Worm (Caenorhabditis elegans): ENCODE data around the gene rps-18.
A peak's percentile ranks its signal among the peaks of the same experiment; 100 is the strongest.

The rps-18 gene

ce11 chrIV:14793900-14794624 lies 31.4 kb upstream of the rps-18 start (continued):
- TF ChIP-seq nhr-77 (tag; optimal IDR thresholded peaks at IDR 0.05): no peak

- TF ChIP-seq lin-39 (tag; optimal IDR thresholded peaks at IDR 0.05) (no peak), blmp-1 (tag; optimal IDR thresholded peaks at IDR 0.05; ENCODE audit: insufficient read depth) (no peak), mbf-1 (tag; optimal IDR thresholded peaks at IDR 0.05) (no peak), skn-1 (tag; optimal IDR thresholded peaks at IDR 0.05) (no peak), ztf-11 (tag; optimal IDR thresholded peaks at IDR 0.05) (no peak)
Measured at ce11 chrIV:14795918-14796488, 29.5 kb upstream of the rps-18 start, which contains the start of gene coq-3. Gene coq-3, minus strand, starts transcription at chrIV:14796324.

ce11 chrIV:14797354-14797753 lies 28.1 kb upstream of the rps-18 start, which contains the start of the genes Y57G11C.1147 and nuo-3:
Gene Y57G11C.1147, minus strand, starts transcription at chrIV:14797514.
Gene nuo-3, minus strand, starts transcription at chrIV:14797544.
- TF ChIP-seq nhr-6 (tag; optimal IDR thresholded peaks at IDR 0.05) (no peak), dmd-4 (tag; optimal IDR thresholded peaks at IDR 0.05) (no peak), C34F6.9 (tag; optimal IDR thresholded peaks at IDR 0.05) (peak; percentile 22), mdl-1 (tag; optimal IDR thresholded peaks at IDR 0.05) (no peak), skn-1 (tag; optimal IDR thresholded peaks at IDR 0.05) (no peak), R02D3.7 (tag; optimal IDR thresholded peaks at IDR 0.05) (peak; percentile 10), unc-55 (GFP tag; optimal IDR thresholded peaks at IDR 0.05) (peak; percentile 55), nhr-129 (tag; optimal IDR thresholded peaks at IDR 0.05) (peak; percentile 22), egl-27 (tag; optimal IDR thresholded peaks at IDR 0.05) (no peak), nhr-10 (tag; optimal IDR thresholded peaks at IDR 0.05) (no peak), lin-11 (tag; optimal IDR thresholded peaks at IDR 0.05) (peak; percentile 3), ama-1 (optimal IDR thresholded peaks at IDR 0.05) (no peak)

- TF ChIP-seq sem-4 (tag; optimal IDR thresholded peaks at IDR 0.05) (no peak), ama-1 (optimal IDR thresholded peaks at IDR 0.05) (peak; percentile 17), sma-9 (GFP tag; optimal IDR thresholded peaks at IDR 0.05) (no peak), sma-9 (tag; optimal IDR thresholded peaks at IDR 0.05) (no peak), ztf-11 (tag; optimal IDR thresholded peaks at IDR 0.05) (no peak)
Measured at ce11 chrIV:14797849-14798248, 27.6 kb upstream of the rps-18 start, which contains the start of gene arl-8. Gene arl-8, plus strand, starts transcription at chrIV:14798149.

- no peak for TF ChIP-seq ceh-16 (tag; optimal IDR thresholded peaks at IDR 0.05)
- TF ChIP-seq aly-2 (tag; optimal IDR thresholded peaks at IDR 0.05): no peak
- no peak for TF ChIP-seq mdl-1 (tag; optimal IDR thresholded peaks at IDR 0.05)
Measured at ce11 chrIV:14799186-14799585, 26.3 kb upstream of the rps-18 start, which contains the start of gene Y57G11C.14. Gene Y57G11C.14, plus strand, starts transcription at chrIV:14799311.

- TF ChIP-seq lin-39 (tag; optimal IDR thresholded peaks at IDR 0.05) (no peak), egl-27 (tag; optimal IDR thresholded peaks at IDR 0.05) (no peak), ama-1 (optimal IDR thresholded peaks at IDR 0.05) (no peak), ztf-4 (tag; optimal IDR thresholded peaks at IDR 0.05) (no peak), sma-3 (GFP tag; optimal IDR thresholded peaks at IDR 0.05) (no peak), nhr-21 (tag; optimal IDR thresholded peaks at IDR 0.05) (no peak), unc-62 (GFP tag; optimal IDR thresholded peaks at IDR 0.05) (no peak), Y55F3AM.14 (GFP tag; optimal IDR thresholded peaks at IDR 0.05) (no peak), elt-3 (tag; optimal IDR thresholded peaks at IDR 0.05) (no peak), ceh-82 (tag; optimal IDR thresholded peaks at IDR 0.05) (no peak), nhr-11 (tag; optimal IDR thresholded peaks at IDR 0.05) (no peak), nhr-25 (tag; optimal IDR thresholded peaks at IDR 0.05) (no peak), C34F6.9 (tag; optimal IDR thresholded peaks at IDR 0.05) (no peak), alr-1 (tag; optimal IDR thresholded peaks at IDR 0.05) (no peak), sma-9 (GFP tag; optimal IDR thresholded peaks at IDR 0.05) (no peak), sma-9 (tag; optimal IDR thresholded peaks at IDR 0.05) (no peak), ztf-11 (tag; optimal IDR thresholded peaks at IDR 0.05) (no peak), lin-11 (tag; optimal IDR thresholded peaks at IDR 0.05) (no peak), fos-1 (tag; optimal IDR thresholded peaks at IDR 0.05) (no peak), F13H6.1 (tag; optimal IDR thresholded peaks at IDR 0.05) (no peak)
Measured at ce11 chrIV:14800931-14801330, 24.5 kb upstream of the rps-18 start.
